Worm (Caenorhabditis elegans): Measurements from ENCODE around the gene metl-5.

ce11 chrIII:4850139-4850538 lies 47.3 kb downstream of the metl-5 start, which contains the start of gene F26A1.1:
- TF ChIP-seq unc-39 (tag; optimal IDR thresholded peaks at IDR 0.05) (no peak), jun-1 (tag; optimal IDR thresholded peaks at IDR 0.05) (no peak), nhr-41 (GFP tag; IDR thresholded peaks at IDR 0.05) (no peak), nhr-237 (tag; optimal IDR thresholded peaks at IDR 0.05) (no peak), daf-12 (tag; optimal IDR thresholded peaks at IDR 0.05) (no peak), hlh-11 (tag; optimal IDR thresholded peaks at IDR 0.05) (no peak), nhr-28 (tag; optimal IDR thresholded peaks at IDR 0.05) (no peak), mdl-1 (tag; optimal IDR thresholded peaks at IDR 0.05) (no peak), zag-1 (tag; optimal IDR thresholded peaks at IDR 0.05) (no peak), ceh-28 (tag; optimal IDR thresholded peaks at IDR 0.05) (no peak), nhr-11 (tag; optimal IDR thresholded peaks at IDR 0.05) (no peak)
